Worm (Caenorhabditis elegans): Measurements from ENCODE around the gene Y79H2A.2.

- TF ChIP-seq lag-1 (GFP tag; IDR thresholded peaks at IDR 0.05): no peak
- no peak for TF ChIP-seq K11D2.4 (GFP tag; IDR thresholded peaks at IDR 0.05)
- no peak for TF ChIP-seq rcor-1 (GFP tag; IDR thresholded peaks at IDR 0.05)
- TF ChIP-seq madf-3 (GFP tag; IDR thresholded peaks at IDR 0.05): no peak
- TF ChIP-seq ceh-58 (GFP tag; IDR thresholded peaks at IDR 0.05): no peak
- no peak for TF ChIP-seq ama-1 (optimal IDR thresholded peaks at IDR 0.05)
- no peak for TF ChIP-seq ama-1 (GFP tag; optimal IDR thresholded peaks at IDR 0.05)
- no peak for TF ChIP-seq lin-54 (GFP tag; optimal IDR thresholded peaks at IDR 0.05)
- no peak for TF ChIP-seq nfya-1 (tag; optimal IDR thresholded peaks at IDR 0.05; ENCODE audit: borderline replicate concordance, insufficient read depth)
- TF ChIP-seq F49E8.2 (tag; optimal IDR thresholded peaks at IDR 0.05; ENCODE audit: insufficient read depth): no peak
These were observed 33.9 kb upstream of the Y79H2A.2 start for ce11 chrIII:12064494-12064893.
